Worm (Caenorhabditis elegans): ENCODE measurements around the gene F53E10.1.

Gene F53E10.1

ce11 chrV:2660457-2660856 lies 45.3 kb downstream of the F53E10.1 start:
- TF ChIP-seq egl-13 (tag; optimal IDR thresholded peaks at IDR 0.05) (no peak), efl-1 (optimal IDR thresholded peaks at IDR 0.05) (no peak), efl-1 (GFP tag; optimal IDR thresholded peaks at IDR 0.05 in 1 of 2) (peak in 1 of 2 experiments; percentile 82)

- TF ChIP-seq nhr-90 (tag; optimal IDR thresholded peaks at IDR 0.05; ENCODE audit: poor library complexity) (no peak), ama-1 (optimal IDR thresholded peaks at IDR 0.05) (no peak), ces-1 (GFP tag; optimal IDR thresholded peaks at IDR 0.05) (no peak), F16B12.6 (tag; optimal IDR thresholded peaks at IDR 0.05) (no peak), mef-2 (tag; optimal IDR thresholded peaks at IDR 0.05) (no peak), snpc-4 (tag; optimal IDR thresholded peaks at IDR 0.05) (no peak), mdl-1 (tag; optimal IDR thresholded peaks at IDR 0.05) (no peak), lir-3 (tag; optimal IDR thresholded peaks at IDR 0.05; ENCODE audit: poor library complexity) (no peak), skn-1 (tag; optimal IDR thresholded peaks at IDR 0.05) (no peak), ceh-8 (GFP tag; optimal IDR thresholded peaks at IDR 0.05) (no peak), tlp-1 (tag; optimal IDR thresholded peaks at IDR 0.05) (no peak), xbp-1 (tag; optimal IDR thresholded peaks at IDR 0.05) (no peak)
These were observed 49.5 kb downstream of the F53E10.1 start, which contains the start of gene ndx-2 for ce11 chrV:2664525-2665053. Gene ndx-2 (minus strand): TSS chrV:2665003.

- TF ChIP-seq mef-2 (tag; optimal IDR thresholded peaks at IDR 0.05), result no peak
- TF ChIP-seq C16A3.4 (tag; optimal IDR thresholded peaks at IDR 0.05), result no peak
- no peak for TF ChIP-seq ztf-11 (tag; optimal IDR thresholded peaks at IDR 0.05)
- TF ChIP-seq hpl-2 (GFP tag; optimal IDR thresholded peaks at IDR 0.05), result no peak
These were observed 51.5 kb downstream of the F53E10.1 start, which contains the start of gene W02G9.4 for ce11 chrV:2666600-2666999. Gene W02G9.4 (plus strand): TSS chrV:2666900.
